Worm (Caenorhabditis elegans) whole organism, young adult: ENCODE measurements around the gene trpp-11.

ENCODE experiments used
- B0035.1 ChIP-seq: sonication (generic microtip); optimal IDR thresholded peaks from 2 replicates; lab custom pipeline; 2016; ENCODE audit warnings: missing genetic modification characterization, mild to moderate bottlenecking, missing compliant biosample characterization, missing genotype, missing genetic modification reagents
- C06A6.2 ChIP-seq: fragments of 200-800 bp; sonication (Bioruptor generic); conservative IDR thresholded peaks from 2 replicates; pipeline ENCODE4 v1.3.6; 2022; ENCODE audit warnings: missing genetic modification characterization, missing compliant biosample characterization
- F22D6.2 ChIP-seq: sonication (generic microtip); optimal IDR thresholded peaks from 2 replicates; lab custom pipeline; 2016; ENCODE audit warnings: mild to moderate bottlenecking, missing genetic modification characterization, missing compliant biosample characterization
- F23B12.7 ChIP-seq: sonication (generic microtip); optimal IDR thresholded peaks from 2 replicates; lab custom pipeline; 2017; ENCODE audit warnings: missing genetic modification characterization, mild to moderate bottlenecking, missing compliant biosample characterization, antibody characterized with exemption, moderate library complexity; ENCODE audit not compliant: insufficient read depth
- F33H1.4 ChIP-seq: fragments of 200-800 bp; sonication (Bioruptor generic); IDR thresholded peaks from 2 replicates; pipeline ENCODE4 v1.3.6; 2022; ENCODE audit warnings: missing genetic modification reagents, missing genetic modification characterization, missing compliant biosample characterization
- F52B5.7 ChIP-seq: sonication (generic microtip); optimal IDR thresholded peaks from 2 replicates; lab custom pipeline; 2016; ENCODE audit warnings: mild to moderate bottlenecking, missing genetic modification characterization, missing compliant biosample characterization
- F57A8.1 ChIP-seq: fragments of 200-800 bp; sonication (Bioruptor generic); optimal IDR thresholded peaks from 2 replicates; lab custom pipeline; 2018; ENCODE audit warnings: mild to moderate bottlenecking, missing genetic modification characterization, moderate library complexity, missing compliant biosample characterization
- K11D2.4 ChIP-seq: fragments of 200-800 bp; sonication (Bioruptor generic); IDR thresholded peaks from 2 replicates; pipeline ENCODE4 v1.3.6; 2022; ENCODE audit warnings: missing genetic modification reagents, missing genetic modification characterization, missing compliant biosample characterization
- T07F8.4 ChIP-seq: sonication (generic microtip); optimal IDR thresholded peaks from 2 replicates; lab custom pipeline; 2016; ENCODE audit warnings: mild to moderate bottlenecking, missing genetic modification characterization, moderate library complexity, missing compliant biosample characterization
- Y56A3A.18 ChIP-seq: fragments of 200-800 bp; sonication (Bioruptor generic); IDR thresholded peaks from 2 replicates; pipeline ENCODE4 v1.3.6; 2022; ENCODE audit warnings: missing genetic modification reagents, missing genetic modification characterization, missing compliant biosample characterization
- Y67H2A.10 ChIP-seq: fragments of 200-800 bp; sonication (Bioruptor generic); conservative IDR thresholded peaks from 2 replicates; pipeline ENCODE4 v1.3.6; 2022; ENCODE audit warnings: missing genetic modification reagents, missing genetic modification characterization, missing compliant biosample characterization
- ZK185.1 ChIP-seq: sonication (generic microtip); optimal IDR thresholded peaks from 2 replicates; lab custom pipeline; 2016; ENCODE audit warnings: mild to moderate bottlenecking, missing genetic modification characterization, missing compliant biosample characterization; ENCODE audit not compliant: poor library complexity, severe bottlenecking
- aptf-2 ChIP-seq: fragments of 200-800 bp; sonication (Bioruptor generic); conservative IDR thresholded peaks from 2 replicates; pipeline ENCODE4 v1.3.6; 2022; ENCODE audit warnings: missing genetic modification reagents, missing genetic modification characterization, missing compliant biosample characterization
- aptf-3 ChIP-seq: fragments of 200-800 bp; sonication (Bioruptor generic); IDR thresholded peaks from 2 replicates; pipeline ENCODE4 v1.3.6; 2022; ENCODE audit warnings: missing genetic modification characterization, missing compliant biosample characterization
- attf-3 ChIP-seq: fragments of 200-800 bp; sonication (Bioruptor generic); conservative IDR thresholded peaks from 2 replicates; pipeline ENCODE4 v1.3.6; 2022; ENCODE audit warnings: missing genetic modification reagents, missing genetic modification characterization, missing compliant biosample characterization
- attf-5 ChIP-seq: fragments of 200-800 bp; sonication (Bioruptor generic); optimal IDR thresholded peaks from 2 replicates; lab custom pipeline; 2018; ENCODE audit warnings: mild to moderate bottlenecking, missing genetic modification characterization, missing compliant biosample characterization
- attf-6 ChIP-seq: fragments of 200-800 bp; sonication (Bioruptor generic); IDR thresholded peaks from 2 replicates; pipeline ENCODE4 v1.3.6; 2022; ENCODE audit warnings: missing genetic modification reagents, missing genetic modification characterization, missing compliant biosample characterization
- cebp-1 ChIP-seq, 2 experiments: fragments of 200-800 bp in 1 of 2; sonication (Bioruptor generic) in 1 of 2; sonication (generic microtip) in 1 of 2; IDR thresholded peaks in 1 of 2; optimal IDR thresholded peaks in 1 of 2; 2 replicates each; pipeline versions ENCODE4 v1.3.6 to Lab custom; 2017 to 2022; ENCODE audit warnings: missing compliant biosample characterization in 2 of 2, missing genetic modification characterization in 2 of 2, mild to moderate bottlenecking in 1 of 2, missing genetic modification reagents in 1 of 2, moderate library complexity in 1 of 2
- cebp-2 ChIP-seq: fragments of 200-800 bp; sonication (Bioruptor generic); IDR thresholded peaks from 2 replicates; pipeline ENCODE4 v1.3.6; 2022; ENCODE audit warnings: missing genetic modification characterization, missing compliant biosample characterization
- ceh-27 ChIP-seq: fragments of 200-800 bp; sonication (Bioruptor generic); optimal IDR thresholded peaks from 2 replicates; lab custom pipeline; 2018; ENCODE audit warnings: mild to moderate bottlenecking, missing genetic modification characterization, moderate library complexity, missing compliant biosample characterization
- ceh-58 ChIP-seq: fragments of 200-800 bp; sonication (Bioruptor generic); IDR thresholded peaks from 2 replicates; pipeline ENCODE4 v1.3.6; 2022; ENCODE audit warnings: missing genetic modification characterization, missing compliant biosample characterization
- dox-1 ChIP-seq: fragments of 200-800 bp; sonication (Bioruptor generic); IDR thresholded peaks from 2 replicates; pipeline ENCODE4 v1.3.6; 2022; ENCODE audit warnings: missing genetic modification reagents, missing genetic modification characterization, missing compliant biosample characterization
- dpl-1 ChIP-seq: fragments of 150-350 bp; optimal IDR thresholded peaks from 2 replicates; lab custom pipeline; 2014; ENCODE audit warnings: missing biosample characterization, missing genetic modification reagents, missing genetic modification characterization
- ekl-4 ChIP-seq: fragments of 200-800 bp; sonication (Bioruptor generic); IDR thresholded peaks from 2 replicates; pipeline ENCODE4 v1.3.6; 2022; ENCODE audit warnings: missing genetic modification reagents, missing genetic modification characterization, missing compliant biosample characterization
- hmg-1.2 ChIP-seq: fragments of 200-800 bp; sonication (Bioruptor generic); IDR thresholded peaks from 2 replicates; pipeline ENCODE4 v1.3.6; 2022; ENCODE audit warnings: missing genetic modification reagents, missing genetic modification characterization, missing compliant biosample characterization
- let-526 ChIP-seq: fragments of 200-800 bp; sonication (Bioruptor generic); IDR thresholded peaks from 2 replicates; pipeline ENCODE4 v1.3.6; 2022; ENCODE audit warnings: missing genetic modification reagents, missing genetic modification characterization, missing compliant biosample characterization
- lin-40 ChIP-seq: sonication (generic microtip); optimal IDR thresholded peaks from 2 replicates; lab custom pipeline; 2016; ENCODE audit warnings: missing genetic modification characterization, mild to moderate bottlenecking, missing compliant biosample characterization, missing genotype, missing genetic modification reagents
- lir-1 ChIP-seq: fragments of 200-800 bp; sonication (Bioruptor generic); conservative IDR thresholded peaks from 2 replicates; pipeline ENCODE4 v1.3.6; 2022; ENCODE audit warnings: missing genetic modification reagents, missing genetic modification characterization, missing compliant biosample characterization
- lsy-27 ChIP-seq: sonication (generic microtip); optimal IDR thresholded peaks from 2 replicates; lab custom pipeline; 2017; ENCODE audit warnings: missing genetic modification characterization, mild to moderate bottlenecking, missing compliant biosample characterization, antibody characterized with exemption, missing genotype, borderline replicate concordance; ENCODE audit not compliant: insufficient read depth
- madf-10 ChIP-seq: sonication (generic microtip); optimal IDR thresholded peaks from 2 replicates; lab custom pipeline; 2016; ENCODE audit warnings: mild to moderate bottlenecking, missing genetic modification characterization, missing compliant biosample characterization
- madf-8 ChIP-seq: fragments of 200-800 bp; sonication (Bioruptor generic); conservative IDR thresholded peaks from 2 replicates; pipeline ENCODE4 v1.3.6; 2022; ENCODE audit warnings: missing genetic modification reagents, missing genetic modification characterization, missing compliant biosample characterization
- mes-4 ChIP-seq: sonication (generic microtip); optimal IDR thresholded peaks from 2 replicates; lab custom pipeline; 2016; ENCODE audit warnings: missing genotype, missing genetic modification characterization, missing compliant biosample characterization
- nfyb-1 ChIP-seq: fragments of 200-800 bp; sonication (Bioruptor generic); IDR thresholded peaks from 2 replicates; pipeline ENCODE4 v1.3.6; 2022; ENCODE audit warnings: missing genetic modification reagents, missing genetic modification characterization, missing compliant biosample characterization
- nhr-179 ChIP-seq: sonication (generic microtip); optimal IDR thresholded peaks from 2 replicates; lab custom pipeline; 2016; ENCODE audit warnings: mild to moderate bottlenecking, missing genetic modification characterization, missing compliant biosample characterization
- nhr-80 ChIP-seq: sonication (generic microtip); optimal IDR thresholded peaks from 2 replicates; lab custom pipeline; 2016; ENCODE audit warnings: missing genetic modification characterization, missing compliant biosample characterization
- nhr-90 ChIP-seq: sonication (generic microtip); optimal IDR thresholded peaks from 2 replicates; lab custom pipeline; 2016; ENCODE audit warnings: missing genotype, mild to moderate bottlenecking, missing genetic modification characterization, missing compliant biosample characterization
- pbrm-1 ChIP-seq: fragments of 200-800 bp; sonication (Bioruptor generic); IDR thresholded peaks from 2 replicates; pipeline ENCODE4 v1.3.6; 2022; ENCODE audit warnings: missing genetic modification reagents, missing genetic modification characterization, missing compliant biosample characterization
- pha-4 ChIP-seq: fragments of 150-350 bp; sonication (generic microtip); optimal IDR thresholded peaks from 2 replicates; lab custom pipeline; 2014; ENCODE audit warnings: missing biosample characterization, missing genetic modification reagents, missing genetic modification characterization
- rec-8 ChIP-seq, 2 experiments: sonication (generic microtip); optimal IDR thresholded peaks; 2 replicates each; lab custom pipeline; 2016; ENCODE audit warnings: mild to moderate bottlenecking in 2 of 2, missing genetic modification characterization in 2 of 2, missing genetic modification reagents in 2 of 2, missing genotype in 2 of 2, missing biosample characterization in 1 of 2, missing compliant biosample characterization in 1 of 2, moderate library complexity in 1 of 2
- unc-62 ChIP-seq: fragments of 150-350 bp; optimal IDR thresholded peaks from 2 replicates; lab custom pipeline; 2014; ENCODE audit warnings: missing biosample characterization, missing genetic modification reagents, missing genetic modification characterization
- zfh-2 ChIP-seq: fragments of 200-800 bp; sonication (Bioruptor generic); conservative IDR thresholded peaks from 2 replicates; pipeline ENCODE4 v1.3.6; 2022; ENCODE audit warnings: missing genetic modification reagents, missing genetic modification characterization, missing compliant biosample characterization
- zim-3 ChIP-seq: sonication (generic microtip); optimal IDR thresholded peaks from 2 replicates; lab custom pipeline; 2017; ENCODE audit warnings: mild to moderate bottlenecking, missing genetic modification characterization, moderate library complexity, missing compliant biosample characterization
- ztf-18 ChIP-seq: sonication (generic microtip); optimal IDR thresholded peaks from 2 replicates; lab custom pipeline; 2016; ENCODE audit warnings: missing genotype, mild to moderate bottlenecking, missing genetic modification characterization, missing compliant biosample characterization
- ztf-26 ChIP-seq: sonication (generic microtip); optimal IDR thresholded peaks from 2 replicates; lab custom pipeline; 2017; ENCODE audit warnings: missing genetic modification characterization, missing compliant biosample characterization
- ztf-3 ChIP-seq: fragments of 200-800 bp; sonication (Bioruptor generic); optimal IDR thresholded peaks from 2 replicates; lab custom pipeline; 2018; ENCODE audit warnings: mild to moderate bottlenecking, missing genetic modification characterization, missing compliant biosample characterization
- ztf-6 ChIP-seq: fragments of 200-800 bp; sonication (Bioruptor generic); IDR thresholded peaks from 2 replicates; pipeline ENCODE4 v1.3.6; 2022; ENCODE audit warnings: missing genetic modification reagents, missing genetic modification characterization, missing compliant biosample characterization

The trpp-11 gene

DNA sequence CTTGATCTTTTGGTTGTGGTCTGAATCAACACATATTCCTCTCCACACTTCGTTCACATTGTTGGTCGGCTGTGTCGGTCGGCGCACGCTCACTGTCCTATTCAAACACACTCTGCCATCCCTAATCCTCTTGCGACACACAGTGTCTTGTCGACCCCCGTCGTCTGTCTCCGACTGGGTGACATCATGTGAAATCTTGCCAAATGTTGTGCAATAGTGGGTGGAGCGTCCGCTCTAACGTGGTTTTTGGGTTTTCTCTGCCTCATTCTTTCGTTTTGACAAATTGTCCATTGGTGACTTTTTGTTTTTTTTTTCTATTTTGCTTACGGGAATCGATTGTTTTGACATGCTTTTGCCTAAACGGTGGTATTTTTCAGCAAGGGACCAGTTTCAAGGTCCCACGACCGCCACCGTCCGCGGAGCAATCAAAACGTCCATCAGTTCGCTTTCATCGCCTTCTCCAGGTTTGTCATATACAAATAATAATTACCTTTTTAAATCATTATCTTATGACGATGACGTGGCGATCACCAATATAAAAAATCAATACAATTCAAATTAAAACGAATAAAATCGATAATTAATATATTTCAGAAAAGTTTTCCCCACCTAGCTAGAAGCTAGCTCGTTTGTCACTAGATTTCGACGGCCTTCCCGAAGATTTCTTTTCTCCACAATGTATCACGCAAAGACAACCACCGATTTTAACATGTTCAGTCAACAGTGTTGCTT is 38.9 kb downstream of the trpp-11 start:
- TF ChIP-seq pha-4 (tag; lab: Kevin White, UChicago), result peak; percentile 89
- TF ChIP-seq pbrm-1 (GFP tag; lab: Robert Waterston, UW), result peak; percentile 86
- peak; percentile 79 for TF ChIP-seq K11D2.4 (GFP tag; lab: Robert Waterston, UW)
- no peak for TF ChIP-seq F57A8.1 (GFP tag; lab: Kevin White, UChicago)
- no peak for TF ChIP-seq T07F8.4 (tag; lab: Kevin White, UChicago)
- peak; percentile 81 for TF ChIP-seq ekl-4 (GFP tag; lab: Robert Waterston, UW)
- TF ChIP-seq cebp-1 (GFP tag; IDR thresholded peaks at IDR 0.05; lab: Robert Waterston, UW), result peak; percentile 98
- peak; percentile 98 for TF ChIP-seq cebp-1 (tag; optimal IDR thresholded peaks at IDR 0.05; lab: Kevin White, UChicago)
- peak; percentile 91 for TF ChIP-seq ceh-27 (GFP tag; lab: Kevin White, UChicago)
- TF ChIP-seq madf-8 (GFP tag; lab: Robert Waterston, UW), result no peak
- TF ChIP-seq lsy-27, result no peak
- peak; percentile 77 for TF ChIP-seq madf-10 (tag; lab: Kevin White, UChicago)
- TF ChIP-seq aptf-2 (GFP tag; lab: Robert Waterston, UW), result no peak
- TF ChIP-seq dpl-1, result no peak
- peak; percentile 89 for TF ChIP-seq dox-1 (GFP tag; lab: Robert Waterston, UW)
- peak; percentile 89 for TF ChIP-seq hmg-1.2 (GFP tag; lab: Robert Waterston, UW)
- no peak for TF ChIP-seq Y56A3A.18 (GFP tag; lab: Robert Waterston, UW)
- TF ChIP-seq ceh-58 (GFP tag; lab: Robert Waterston, UW), result no peak
- peak; percentile 78 for TF ChIP-seq ZK185.1 (tag; lab: Kevin White, UChicago)
- no peak for TF ChIP-seq Y67H2A.10
- peak; percentile 93; the same call in 1 of the 2 replicates for TF ChIP-seq cebp-2 (GFP tag; lab: Robert Waterston, UW)
- TF ChIP-seq unc-62 (GFP tag; lab: Kevin White, UChicago), result peak; percentile 82
- TF ChIP-seq ztf-26 (tag; lab: Kevin White, UChicago), result peak; percentile 92
- peak; percentile 81 for TF ChIP-seq F22D6.2 (tag; lab: Kevin White, UChicago)
- peak; percentile 47; the same call in 1 of the 2 replicates for TF ChIP-seq attf-3
- TF ChIP-seq zfh-2 (GFP tag; lab: Robert Waterston, UW), result peak; percentile 92
- TF ChIP-seq let-526, result peak; percentile 82; the same call in 1 of the 2 replicates
- TF ChIP-seq nhr-80, result peak; percentile 95
- TF ChIP-seq lin-40 (tag; lab: Kevin White, UChicago), result peak; percentile 89
- peak; percentile 17; the same call in 1 of the 2 replicates for TF ChIP-seq lir-1
- no peak for TF ChIP-seq zim-3 (tag; lab: Kevin White, UChicago)
- TF ChIP-seq nhr-90 (tag; lab: Kevin White, UChicago), result peak; percentile 84
- peak; percentile 79; the same call in 1 of the 2 replicates for TF ChIP-seq ztf-6 (GFP tag; lab: Robert Waterston, UW)
- peak; percentile 70; the same call in 1 of the 2 replicates for TF ChIP-seq C06A6.2
- TF ChIP-seq mes-4 (tag; lab: Kevin White, UChicago), result no peak
- TF ChIP-seq F33H1.4 (GFP tag; lab: Robert Waterston, UW), result peak; percentile 39; the same call in 1 of the 2 replicates
- TF ChIP-seq attf-6 (GFP tag; lab: Robert Waterston, UW), result no peak
- peak; percentile 40 for TF ChIP-seq F23B12.7 (tag; lab: Kevin White, UChicago)
- TF ChIP-seq attf-5 (GFP tag; lab: Kevin White, UChicago), result peak; percentile 88
- TF ChIP-seq nfyb-1 (GFP tag; lab: Robert Waterston, UW), result peak; percentile 84
- TF ChIP-seq nhr-179 (tag; lab: Kevin White, UChicago), result no peak
- no peak for TF ChIP-seq ztf-3 (GFP tag; lab: Kevin White, UChicago)
- peak; percentile 33 for TF ChIP-seq ztf-18 (tag; lab: Kevin White, UChicago)
- TF ChIP-seq rec-8 (tag; optimal IDR thresholded peaks at IDR 0.05; lab: Kevin White, UChicago), result no peak
- TF ChIP-seq F52B5.7 (tag; lab: Kevin White, UChicago), result peak; percentile 4
- peak; percentile 8 for TF ChIP-seq B0035.1 (tag; lab: Kevin White, UChicago)
- no peak for TF ChIP-seq aptf-3 (GFP tag; lab: Robert Waterston, UW)
